Fruit fly (Drosophila melanogaster) ovary, adult (tissue): Measurements from ENCODE around the gene Gbeta5.

Experiments
- CG17801 ChIP-seq: fragments of 200-800 bp; optimal IDR thresholded peaks from 2 replicates; lab custom pipeline; 2019; ENCODE audit warnings: missing biosample characterization, mild to moderate bottlenecking, missing genetic modification characterization, moderate library complexity; ENCODE audit not compliant: partially characterized antibody

Gene Gbeta5

dm6 chrX:8170166-8170565 lies 18.1 kb upstream of the Gbeta5 start, which contains the start of gene CG2278:
CG2278 (minus strand) TSS chrX:8170266.
- no peak for TF ChIP-seq CG17801 (GFP tag; lab: Kevin White, UChicago)

dm6 chrX:8165608-8166007 lies 13.5 kb upstream of the Gbeta5 start, which contains the start of gene Or7a:
Or7a (minus strand) TSS chrX:8165708.
- TF ChIP-seq CG17801 (GFP tag; lab: Kevin White, UChicago), result no peak

DNA sequence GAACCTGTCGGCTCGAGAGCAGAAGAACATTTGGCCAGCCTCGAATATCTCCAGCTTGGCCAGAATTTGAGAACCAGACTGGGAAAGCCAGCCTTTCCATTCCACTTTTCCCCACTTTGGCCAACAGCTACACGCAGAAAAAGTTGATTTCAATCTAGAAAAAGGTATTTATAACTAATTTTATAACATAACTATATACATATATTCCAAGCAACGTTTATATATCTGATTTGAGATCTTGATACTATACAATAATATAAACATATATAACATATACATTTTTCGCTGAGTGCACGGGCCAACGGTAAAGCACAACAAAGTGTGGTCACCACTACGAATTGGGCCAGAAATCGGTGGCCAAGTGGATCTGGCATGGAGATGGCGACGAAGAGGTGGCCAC lies 11.4 kb upstream of the Gbeta5 start:
- TF ChIP-seq CG17801 (GFP tag; lab: Kevin White, UChicago), result no peak

- no peak for TF ChIP-seq CG17801 (GFP tag; lab: Kevin White, UChicago)
Measured at dm6 chrX:8162692-8163091, 10.6 kb upstream of the Gbeta5 start, which contains the start of gene CG10761. CG10761 (minus strand) TSS chrX:8162792.

- no peak for TF ChIP-seq CG17801 (GFP tag; lab: Kevin White, UChicago)
Measured at dm6 chrX:8159754-8160153, 7.7 kb upstream of the Gbeta5 start, which contains the start of gene CG15337. CG15337 (plus strand) TSS chrX:8160054.

DNA sequence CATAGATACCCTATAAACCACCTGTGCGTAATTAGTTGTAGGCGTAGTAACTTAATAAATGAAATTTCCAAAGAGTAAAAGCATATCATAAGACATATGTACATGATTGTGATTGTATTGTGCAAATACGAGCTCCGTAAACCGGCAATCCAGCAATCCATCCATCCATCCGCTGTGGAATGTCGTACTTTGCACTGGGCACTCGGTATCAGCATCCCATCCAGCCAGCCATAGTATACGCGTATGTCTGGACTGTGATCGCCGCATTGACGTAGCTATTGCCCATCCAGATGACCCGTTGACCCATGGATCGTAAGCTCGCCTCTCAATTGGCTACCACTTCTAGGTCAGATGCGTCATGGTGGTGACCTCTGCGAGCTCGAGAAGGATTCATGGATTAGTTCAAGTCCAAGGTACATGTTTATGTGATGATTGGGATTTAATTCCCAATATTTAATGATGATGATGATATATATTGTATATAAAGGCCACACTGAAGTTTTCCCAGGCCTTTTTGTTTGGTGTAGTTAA lies 6.9 kb upstream of the Gbeta5 start:
- no peak for TF ChIP-seq CG17801 (GFP tag; lab: Kevin White, UChicago)

dm6 chrX:8157294-8157693 lies 5.2 kb upstream of the Gbeta5 start, which contains the start of the genes Traf6 and GIIIspla2:
Traf6 (minus strand) TSS chrX:8157386.
GIIIspla2 (plus strand) TSS chrX:8157628.
- peak; percentile 72 for TF ChIP-seq CG17801 (GFP tag; lab: Kevin White, UChicago)

- no peak for TF ChIP-seq CG17801 (GFP tag; lab: Kevin White, UChicago)
Measured at dm6 chrX:8152718-8153117, 643 bp upstream of the Gbeta5 start, which contains the start of gene CG18262. CG18262 (plus strand) TSS chrX:8152948.

dm6 chrX:8148556-8148955 lies 3.5 kb downstream of the Gbeta5 start, which contains the start of gene CG10959:
CG10959 (plus strand) TSS chrX:8148783.
- no peak for TF ChIP-seq CG17801 (GFP tag; lab: Kevin White, UChicago)

DNA sequence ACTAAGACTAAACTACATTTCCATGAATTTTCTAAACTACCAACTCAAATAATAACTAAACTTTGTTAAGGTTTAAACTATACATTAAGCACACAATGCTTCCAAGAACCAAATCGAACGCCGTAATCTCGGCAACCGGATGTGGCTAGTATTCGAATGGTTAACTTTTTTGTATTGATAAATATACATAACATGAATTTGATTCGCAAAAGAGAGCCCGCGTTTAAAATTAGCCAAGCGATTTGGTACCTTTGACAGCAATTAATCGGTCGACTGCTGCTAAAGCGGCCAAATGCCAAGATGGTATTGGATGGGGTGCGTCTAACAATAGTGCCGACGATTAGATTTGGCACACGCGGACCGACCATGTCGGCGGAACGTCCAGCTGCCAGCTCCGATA lies 4.4 kb downstream of the Gbeta5 start, which contains the start of gene CG15336:
Gene CG15336, plus strand, starts transcription at position 301 of the 400 bp plus-strand sequence.
- no peak for TF ChIP-seq CG17801 (GFP tag; lab: Kevin White, UChicago)

DNA sequence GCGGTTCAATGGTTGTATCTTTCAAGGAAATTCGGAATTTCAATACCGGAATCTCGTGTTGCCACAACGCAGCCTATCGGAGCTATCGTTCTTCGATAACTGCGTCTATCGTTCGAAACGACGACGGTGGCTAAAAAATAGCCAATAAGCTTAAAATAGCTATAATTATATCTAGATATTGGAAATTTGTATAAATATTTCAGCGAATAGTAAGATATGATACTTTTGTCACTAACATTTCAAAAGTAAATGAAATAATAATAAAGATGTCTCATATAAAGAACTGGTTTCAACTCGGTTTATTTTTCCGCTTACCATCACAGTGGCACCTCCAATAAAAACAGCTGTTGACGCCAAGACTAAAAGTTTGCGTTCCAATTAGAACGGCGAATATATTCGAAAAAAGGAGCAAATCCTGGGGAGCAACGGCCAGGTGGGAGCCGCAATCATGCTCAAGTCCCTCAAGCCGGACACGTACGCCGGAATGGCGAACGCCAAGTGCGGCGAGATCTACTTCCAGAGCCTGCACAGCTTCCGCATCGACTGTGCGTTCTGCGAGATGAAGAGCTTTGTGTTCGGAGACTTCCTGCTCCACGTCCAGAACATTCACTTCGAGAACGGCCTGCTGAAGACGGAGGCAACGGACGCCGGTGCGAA lies 6.4 kb downstream of the Gbeta5 start, which contains the start of the genes alpha-PheRS and CG2129:
Gene alpha-PheRS, minus strand, starts transcription at position 102 of the 657 bp plus-strand sequence.
Gene CG2129, plus strand, starts transcription at position 339 of the 657 bp plus-strand sequence.
- peak; percentile 75 for TF ChIP-seq CG17801 (GFP tag; lab: Kevin White, UChicago)

- peak; percentile 97 for TF ChIP-seq CG17801 (GFP tag; lab: Kevin White, UChicago)
Measured at dm6 chrX:8143537-8143936, 8.5 kb downstream of the Gbeta5 start, which contains the start of gene CG17982. CG17982 (minus strand) TSS chrX:8143835.

DNA sequence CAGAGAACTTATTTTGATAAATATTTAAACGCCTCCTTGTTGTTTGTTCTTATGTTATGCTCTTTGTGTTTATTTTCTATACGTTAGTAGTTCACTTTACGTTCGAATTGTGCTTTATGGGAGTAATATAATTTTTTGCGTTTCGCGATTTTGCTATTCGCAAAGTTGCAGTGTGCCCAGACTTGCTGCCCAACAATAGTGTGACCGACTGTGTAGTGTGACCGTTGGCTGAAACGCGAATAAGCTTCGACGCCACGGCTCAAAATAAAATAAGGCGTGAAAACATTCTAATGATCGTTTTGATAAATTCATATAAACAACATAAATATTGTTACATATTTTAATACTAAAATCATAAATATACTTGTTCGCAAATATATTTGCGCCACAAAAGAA lies 10.0 kb downstream of the Gbeta5 start, which contains the start of gene Smox:
Gene Smox, minus strand, starts transcription at position 213 of the 396 bp plus-strand sequence.
- no peak for TF ChIP-seq CG17801 (GFP tag; lab: Kevin White, UChicago)

dm6 chrX:8141353-8142066 lies 10.6 kb downstream of the Gbeta5 start:
- no peak for TF ChIP-seq CG17801 (GFP tag; lab: Kevin White, UChicago)

DNA sequence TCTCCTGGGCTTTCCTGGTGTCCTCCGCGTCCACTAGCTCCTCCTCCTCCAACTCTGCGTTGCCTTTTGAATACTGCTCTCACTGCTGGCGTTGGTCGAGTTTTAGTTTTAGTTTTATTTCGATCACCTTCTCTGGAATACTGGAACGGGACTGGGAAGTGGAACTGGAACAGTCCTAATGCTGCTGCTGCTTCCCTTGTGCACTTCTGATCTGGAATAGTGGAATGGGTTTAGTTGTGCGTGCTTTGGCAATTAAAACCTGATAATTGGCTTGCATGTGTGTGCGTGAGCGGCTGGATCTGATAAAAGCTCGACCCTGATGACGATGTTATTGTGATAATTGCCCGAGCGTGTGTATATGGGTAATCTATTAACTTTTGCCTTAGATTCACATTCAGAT lies 11.4 kb downstream of the Gbeta5 start:
- no peak for TF ChIP-seq CG17801 (GFP tag; lab: Kevin White, UChicago)
